Fruit fly (Drosophila melanogaster) whole organism, embryonic: ENCODE measurements around the gene CG9662.

Source experiments
- Ada2b ChIP-seq: fragments of 200-800 bp; sonication (Bioruptor generic); IDR thresholded peaks from 2 replicates; pipeline ENCODE4 v1.3.6; 2022; ENCODE audit warnings: missing biosample characterization, missing genetic modification characterization
- Aef1 ChIP-seq: fragments of 200-800 bp; sonication (Bioruptor generic); IDR thresholded peaks from 3 replicates; pipeline ENCODE4 v1.3.6; 2022; ENCODE audit warnings: missing biosample characterization, missing genetic modification characterization
- B-H1 ChIP-seq: fragments of 200-800 bp; sonication (Bioruptor generic); IDR thresholded peaks from 3 replicates; pipeline ENCODE4 v1.3.6; 2022; ENCODE audit warnings: missing biosample characterization, missing genetic modification characterization
- Blimp-1 ChIP-seq: fragments of 200-800 bp; sonication (Bioruptor generic); optimal IDR thresholded peaks from 3 replicates; lab custom pipeline; 2018; ENCODE audit warnings: missing biosample characterization, missing genetic modification characterization, mild to moderate bottlenecking, moderate library complexity, missing genetic modification reagents
- CG10565 ChIP-seq: fragments of 200-800 bp; sonication (Bioruptor generic); optimal IDR thresholded peaks from 3 replicates; lab custom pipeline; 2016; ENCODE audit warnings: missing biosample characterization, mild to moderate bottlenecking, missing genetic modification characterization
- CG10959 ChIP-seq: fragments of 200-800 bp; sonication (Bioruptor generic); IDR thresholded peaks from 2 replicates; pipeline ENCODE4 v1.3.6; 2022; ENCODE audit warnings: missing biosample characterization, missing genetic modification characterization
- CG11723 ChIP-seq: fragments of 200-800 bp; sonication (Bioruptor generic); optimal IDR thresholded peaks from 2 replicates; lab custom pipeline; 2017; ENCODE audit warnings: missing biosample characterization, mild to moderate bottlenecking, missing genetic modification characterization
- CG1233 ChIP-seq: fragments of 200-800 bp; sonication (Bioruptor generic); optimal IDR thresholded peaks from 4 replicates; lab custom pipeline; 2018; ENCODE audit warnings: missing biosample characterization, mild to moderate bottlenecking, missing genetic modification characterization
- CG12942 ChIP-seq: fragments of 200-800 bp; sonication (Bioruptor generic); optimal IDR thresholded peaks from 3 replicates; lab custom pipeline; 2016; ENCODE audit warnings: missing biosample characterization, missing genetic modification characterization
- CG15479 ChIP-seq: fragments of 200-800 bp; sonication (Bioruptor generic); optimal IDR thresholded peaks from 3 replicates; lab custom pipeline; 2019; ENCODE audit warnings: missing biosample characterization, mild to moderate bottlenecking, missing genetic modification characterization, moderate library complexity
- CG15514 ChIP-seq: fragments of 200-800 bp; sonication (Bioruptor generic); optimal IDR thresholded peaks from 3 replicates; lab custom pipeline; 2017; ENCODE audit warnings: missing biosample characterization, missing genetic modification characterization, mild to moderate bottlenecking, moderate library complexity, missing genetic modification reagents
- CG16779 ChIP-seq: fragments of 200-800 bp; sonication (Bioruptor generic); IDR thresholded peaks from 2 replicates; pipeline ENCODE4 v1.3.6; 2022; ENCODE audit warnings: missing biosample characterization, missing genetic modification characterization
- CG17612 ChIP-seq: fragments of 200-800 bp; sonication (Bioruptor generic); IDR thresholded peaks from 2 replicates; pipeline ENCODE4 v1.3.6; 2022; ENCODE audit warnings: missing biosample characterization, missing genetic modification characterization
- CG18262 ChIP-seq: fragments of 200-800 bp; optimal IDR thresholded peaks from 3 replicates; lab custom pipeline; 2019; ENCODE audit warnings: missing biosample characterization, mild to moderate bottlenecking, missing genetic modification characterization, moderate library complexity
- CG18619 ChIP-seq: fragments of 200-800 bp; sonication (Bioruptor generic); optimal IDR thresholded peaks from 3 replicates; lab custom pipeline; 2017; ENCODE audit warnings: missing biosample characterization, mild to moderate bottlenecking, missing genetic modification characterization
- CG2875 ChIP-seq: fragments of 200-800 bp; sonication (Bioruptor generic); optimal IDR thresholded peaks from 2 replicates; lab custom pipeline; 2017; ENCODE audit warnings: missing biosample characterization, mild to moderate bottlenecking, missing genetic modification characterization, missing genetic modification reagents
- CG34422 ChIP-seq: fragments of 200-800 bp; sonication (Bioruptor generic); IDR thresholded peaks from 3 replicates; pipeline ENCODE4 v1.3.6; 2022; ENCODE audit warnings: missing biosample characterization, missing genetic modification characterization
- CG3838 ChIP-seq: fragments of 200-800 bp; sonication (Bioruptor generic); optimal IDR thresholded peaks from 3 replicates; lab custom pipeline; 2016; ENCODE audit warnings: missing biosample characterization, missing genetic modification characterization
- CG4328 ChIP-seq: fragments of 200-800 bp; sonication (Bioruptor generic); optimal IDR thresholded peaks from 3 replicates; lab custom pipeline; 2017; ENCODE audit warnings: missing biosample characterization, missing genetic modification reagents, missing genetic modification characterization
- CG4854 ChIP-seq: fragments of 200-800 bp; sonication (Bioruptor generic); optimal IDR thresholded peaks from 2 replicates; lab custom pipeline; 2016; ENCODE audit warnings: missing biosample characterization, missing genetic modification characterization, inconsistent platforms
- CG6175 ChIP-seq: fragments of 200-800 bp; sonication (Bioruptor generic); IDR thresholded peaks from 3 replicates; pipeline ENCODE4 v1.3.6; 2022; ENCODE audit warnings: missing biosample characterization, missing genetic modification characterization
- CG7839 ChIP-seq: fragments of 200-800 bp; sonication (Bioruptor generic); optimal IDR thresholded peaks from 3 replicates; lab custom pipeline; 2018; ENCODE audit warnings: missing biosample characterization, mild to moderate bottlenecking, missing genetic modification characterization, moderate library complexity
- CG8388 ChIP-seq: fragments of 200-800 bp; sonication (Bioruptor generic); optimal IDR thresholded peaks from 2 replicates; lab custom pipeline; 2019; ENCODE audit warnings: missing biosample characterization, mild to moderate bottlenecking, missing genetic modification characterization, moderate library complexity
- CG9609 ChIP-seq: fragments of 200-800 bp; sonication (Bioruptor generic); optimal IDR thresholded peaks from 3 replicates; lab custom pipeline; 2016; ENCODE audit warnings: missing biosample characterization, missing genetic modification characterization
- CG9876 ChIP-seq: fragments of 200-800 bp; sonication (Bioruptor generic); optimal IDR thresholded peaks from 2 replicates; lab custom pipeline; 2016; ENCODE audit warnings: missing biosample characterization, missing genetic modification characterization
- D19A ChIP-seq: fragments of 200-800 bp; optimal IDR thresholded peaks from 3 replicates; lab custom pipeline; 2019; ENCODE audit warnings: missing biosample characterization, mild to moderate bottlenecking, missing genetic modification characterization, moderate library complexity
- HmgZ ChIP-seq: fragments of 200-800 bp; sonication (Bioruptor generic); optimal IDR thresholded peaks from 2 replicates; lab custom pipeline; 2018; ENCODE audit warnings: missing biosample characterization, mild to moderate bottlenecking, missing genetic modification characterization
- Hmr ChIP-seq: fragments of 200-800 bp; sonication (Bioruptor generic); optimal IDR thresholded peaks from 3 replicates; lab custom pipeline; 2017; ENCODE audit warnings: mild to moderate bottlenecking, missing biosample characterization, missing genetic modification reagents, missing genetic modification characterization
- MBD-R2 ChIP-seq: fragments of 200-800 bp; sonication (Bioruptor generic); IDR thresholded peaks from 2 replicates; pipeline ENCODE4 v1.3.6; 2022; ENCODE audit warnings: missing biosample characterization, missing genetic modification characterization
- PHDP ChIP-seq: fragments of 200-800 bp; sonication (Bioruptor generic); optimal IDR thresholded peaks from 3 replicates; lab custom pipeline; 2018; ENCODE audit warnings: missing biosample characterization, mild to moderate bottlenecking, missing genetic modification characterization, moderate library complexity
- Poxn ChIP-seq: fragments of 200-800 bp; sonication (Bioruptor generic); IDR thresholded peaks from 2 replicates; pipeline ENCODE4 v1.3.6; 2022; ENCODE audit warnings: missing biosample characterization, missing genetic modification characterization
- TFAM ChIP-seq: fragments of 200-800 bp; sonication (Bioruptor generic); optimal IDR thresholded peaks from 2 replicates; lab custom pipeline; 2017; ENCODE audit warnings: missing biosample characterization, missing genetic modification characterization, inconsistent platforms
- Xrp1 ChIP-seq: fragments of 200-800 bp; sonication (Bioruptor generic); IDR thresholded peaks from 2 replicates; pipeline ENCODE4 v1.3.6; 2022; ENCODE audit warnings: missing biosample characterization, missing genetic modification characterization
- bsh ChIP-seq, 2 experiments: fragments of 200-800 bp; sonication (Bioruptor generic); optimal IDR thresholded peaks; 2 replicates each; lab custom pipeline; 2017 to 2018; ENCODE audit warnings: mild to moderate bottlenecking in 2 of 2, missing biosample characterization in 2 of 2, missing genetic modification characterization in 2 of 2, moderate library complexity in 1 of 2
- crp ChIP-seq, 2 experiments: fragments of 200-800 bp; sonication (Bioruptor generic); optimal IDR thresholded peaks; 2 replicates in 1 of 2; 3 replicates in 1 of 2; lab custom pipeline; 2017; ENCODE audit warnings: missing biosample characterization in 2 of 2, missing genetic modification characterization in 2 of 2, mild to moderate bottlenecking in 1 of 2, moderate library complexity in 1 of 2
- cwo ChIP-seq: fragments of 200-800 bp; sonication (Bioruptor generic); optimal IDR thresholded peaks from 3 replicates; lab custom pipeline; 2017; ENCODE audit warnings: missing biosample characterization, missing genetic modification characterization, mild to moderate bottlenecking, moderate library complexity, missing genetic modification reagents
- da ChIP-seq: fragments of 200-800 bp; sonication (Bioruptor generic); optimal IDR thresholded peaks from 2 replicates; lab custom pipeline; 2016; ENCODE audit warnings: missing biosample characterization, missing genetic modification characterization
- fru ChIP-seq: fragments of >200 bp; optimal IDR thresholded peaks from 2 replicates; lab custom pipeline; 2017
- gcm ChIP-seq: fragments of 200-800 bp; sonication (Bioruptor generic); optimal IDR thresholded peaks from 2 replicates; lab custom pipeline; 2019; ENCODE audit warnings: missing biosample characterization, mild to moderate bottlenecking, missing genetic modification characterization, moderate library complexity
- hb ChIP-seq: fragments of 200-800 bp; sonication (Bioruptor generic); IDR thresholded peaks from 3 replicates; pipeline ENCODE4 v1.3.6; 2022; ENCODE audit warnings: missing biosample characterization, missing genetic modification characterization; ENCODE audit not compliant: partially characterized antibody
- kni ChIP-seq: fragments of 200-800 bp; sonication (Bioruptor generic); optimal IDR thresholded peaks from 3 replicates; lab custom pipeline; 2017; ENCODE audit warnings: mild to moderate bottlenecking, missing biosample characterization, missing genetic modification reagents, missing genetic modification characterization
- lov ChIP-seq, 2 experiments: fragments of 200-800 bp in 1 of 2; fragments of >200 bp in 1 of 2; sonication (Bioruptor generic) in 1 of 2; IDR thresholded peaks in 1 of 2; optimal IDR thresholded peaks in 1 of 2; 2 replicates in 1 of 2; 3 replicates in 1 of 2; pipeline versions ENCODE4 v1.3.6 to Lab custom; 2017 to 2022; ENCODE audit warnings: missing biosample characterization in 1 of 2, missing genetic modification characterization in 1 of 2
- nom ChIP-seq: fragments of 200-800 bp; sonication (Bioruptor generic); optimal IDR thresholded peaks from 2 replicates; lab custom pipeline; 2017; ENCODE audit warnings: missing biosample characterization, missing genetic modification characterization, mild to moderate bottlenecking, moderate library complexity, missing genetic modification reagents
- sd ChIP-seq: fragments of 200-800 bp; sonication (Bioruptor generic); optimal IDR thresholded peaks from 3 replicates; lab custom pipeline; 2018; ENCODE audit warnings: missing biosample characterization, mild to moderate bottlenecking, missing genetic modification characterization, moderate library complexity
- so ChIP-seq: fragments of 200-800 bp; sonication (Bioruptor generic); IDR thresholded peaks from 3 replicates; pipeline ENCODE4 v1.3.6; 2022; ENCODE audit warnings: missing biosample characterization, missing genetic modification characterization
- ssp ChIP-seq: fragments of 200-800 bp; sonication (Bioruptor generic); IDR thresholded peaks from 2 replicates; pipeline ENCODE4 v1.3.6; 2022; ENCODE audit warnings: missing biosample characterization, missing genetic modification characterization
- trem ChIP-seq: fragments of 200-800 bp; optimal IDR thresholded peaks from 3 replicates; lab custom pipeline; 2019; ENCODE audit warnings: missing biosample characterization, mild to moderate bottlenecking, missing genetic modification characterization, moderate library complexity
- vfl ChIP-seq: fragments of 200-800 bp; sonication (Bioruptor generic); optimal IDR thresholded peaks from 2 replicates; lab custom pipeline; 2016; ENCODE audit warnings: missing biosample characterization, missing genetic modification characterization

Gene CG9662

dm6 chr2L:3354642-3355380 is 21.7 kb downstream of the CG9662 start, which contains the start of gene E23 (continued):
- TF ChIP-seq Hmr (GFP tag; lab: Kevin White, UChicago) (peak; percentile 99), CG4854 (GFP tag; lab: Kevin White, UChicago) (peak; percentile 96), CG17612 (GFP tag; lab: Robert Waterston, UW) (peak; percentile 95), CG7839 (tag; lab: Kevin White, UChicago) (peak; percentile 99), nom (peak; percentile 92), fru (lab: Kevin White, UChicago) (no peak), Poxn (peak; percentile 89), hb (GFP tag; lab: Robert Waterston, UW) (peak; percentile 9; the same call in 1 of the 3 replicates), Xrp1 (GFP tag; lab: Robert Waterston, UW) (peak; percentile 99), sd (peak; percentile 95), CG34422 (GFP tag; lab: Robert Waterston, UW) (peak; percentile 98), CG18262 (tag; lab: Kevin White, UChicago) (peak; percentile 100), Ada2b (peak; percentile 97), PHDP (tag; lab: Kevin White, UChicago) (peak; percentile 99), CG9876 (GFP tag; lab: Kevin White, UChicago) (peak; percentile 91), CG10565 (GFP tag; lab: Kevin White, UChicago) (peak; percentile 89), CG16779 (GFP tag; lab: Robert Waterston, UW) (peak; percentile 94), trem (peak; percentile 97), CG2875 (GFP tag; lab: Kevin White, UChicago) (peak; percentile 99), CG18619 (GFP tag; lab: Kevin White, UChicago) (peak; percentile 99), CG6175 (GFP tag; lab: Robert Waterston, UW) (peak; percentile 95), gcm (GFP tag; lab: Kevin White, UChicago) (peak; percentile 99), so (GFP tag; lab: Robert Waterston, UW) (peak; percentile 98), vfl (peak; percentile 97), Aef1 (GFP tag; lab: Robert Waterston, UW) (peak; percentile 98), CG10959 (peak; percentile 95), HmgZ (tag; lab: Kevin White, UChicago) (peak; percentile 98), CG3838 (GFP tag; lab: Kevin White, UChicago) (peak; percentile 95), CG8388 (GFP tag; lab: Kevin White, UChicago) (peak; percentile 99), cwo (GFP tag; lab: Kevin White, UChicago) (peak; percentile 100), crp (GFP tag; optimal IDR thresholded peaks at IDR 0.05; lab: Kevin White, UChicago) (peak in 1 of 2 experiments; percentile 73), Blimp-1 (GFP tag; lab: Kevin White, UChicago) (peak; percentile 98), CG1233 (peak; percentile 98), CG11723 (GFP tag; lab: Kevin White, UChicago) (peak; percentile 99), CG15479 (no peak), kni (GFP tag; lab: Kevin White, UChicago) (peak; percentile 96), CG9609 (GFP tag; lab: Kevin White, UChicago) (peak; percentile 95), D19A (peak; percentile 98), CG4328 (GFP tag; lab: Kevin White, UChicago) (peak; percentile 98), TFAM (GFP tag; lab: Kevin White, UChicago) (peak; percentile 90), bsh (GFP tag; optimal IDR thresholded peaks at IDR 0.05; lab: Kevin White, UChicago) (peak; percentile 97 to 99), MBD-R2 (GFP tag; lab: Robert Waterston, UW) (peak; percentile 92), B-H1 (GFP tag; lab: Robert Waterston, UW) (peak; percentile 96), CG15514 (GFP tag; lab: Kevin White, UChicago) (peak; percentile 90), da (GFP tag; lab: Kevin White, UChicago) (peak; percentile 93), ssp (peak; percentile 93), lov (optimal IDR thresholded peaks at IDR 0.05; lab: Kevin White, UChicago) (no peak), lov (GFP tag; IDR thresholded peaks at IDR 0.05; lab: Robert Waterston, UW) (peak; percentile 94), CG12942 (GFP tag; lab: Kevin White, UChicago) (peak; percentile 98)
